Worm (Caenorhabditis elegans): Measurements from ENCODE around the gene C50D2.10.

Gene C50D2.10

ce11 chrII:60049-60448 lies 38.9 kb upstream of the C50D2.10 start:
- TF ChIP-seq mxl-1 (tag; optimal IDR thresholded peaks at IDR 0.05) = no peak
- TF ChIP-seq ccch-3 (GFP tag; optimal IDR thresholded peaks at IDR 0.05) = no peak
- no peak for TF ChIP-seq aptf-2 (GFP tag; conservative IDR thresholded peaks at IDR 0.05)
- no peak for TF ChIP-seq B0035.1 (tag; optimal IDR thresholded peaks at IDR 0.05)
- TF ChIP-seq sdz-38 (tag; optimal IDR thresholded peaks at IDR 0.05) = no peak
- no peak for TF ChIP-seq attf-5 (GFP tag; optimal IDR thresholded peaks at IDR 0.05)
- TF ChIP-seq snpc-1.3 (tag; optimal IDR thresholded peaks at IDR 0.05; ENCODE audit: insufficient read depth) = no peak
- TF ChIP-seq Y53G8AR.9 (GFP tag; conservative IDR thresholded peaks at IDR 0.05) = no peak
- TF ChIP-seq dox-1 (GFP tag; IDR thresholded peaks at IDR 0.05) = no peak
- TF ChIP-seq F22D6.2 (tag; optimal IDR thresholded peaks at IDR 0.05) = no peak
- TF ChIP-seq F37B4.10 (GFP tag; IDR thresholded peaks at IDR 0.05) = no peak
- TF ChIP-seq lir-1 (GFP tag; conservative IDR thresholded peaks at IDR 0.05) = no peak
- TF ChIP-seq dpl-1 (GFP tag; optimal IDR thresholded peaks at IDR 0.05) = no peak

ce11 chrII:61013-61412 lies 37.9 kb upstream of the C50D2.10 start, which contains the start of gene C23H3.2:
Gene C23H3.2, plus strand, starts transcription at chrII:61313.
- no peak for TF ChIP-seq snpc-1.3 (tag; optimal IDR thresholded peaks at IDR 0.05; ENCODE audit: insufficient read depth)

ce11 chrII:65484-65883 lies 33.5 kb upstream of the C50D2.10 start:
- no peak for TF ChIP-seq F33H1.4 (GFP tag; IDR thresholded peaks at IDR 0.05)
- peak; percentile 61 for TF ChIP-seq nhr-80 (tag; optimal IDR thresholded peaks at IDR 0.05)
- TF ChIP-seq ccch-3 (GFP tag; optimal IDR thresholded peaks at IDR 0.05) = no peak
- TF ChIP-seq bed-1 (GFP tag; IDR thresholded peaks at IDR 0.05) = no peak
- TF ChIP-seq attf-5 (GFP tag; optimal IDR thresholded peaks at IDR 0.05) = no peak
- no peak for TF ChIP-seq atf-7 (tag; optimal IDR thresholded peaks at IDR 0.05)

- TF ChIP-seq efl-1 (GFP tag; optimal IDR thresholded peaks at IDR 0.05) = peak; percentile 51
- TF ChIP-seq D2030.7 (GFP tag; IDR thresholded peaks at IDR 0.05) = peak; percentile 47; the same call in 1 of the 2 replicates
- peak; percentile 44; the same call in 1 of the 2 replicates for TF ChIP-seq dox-1 (GFP tag; IDR thresholded peaks at IDR 0.05)
- 0 out of 2 replicates have a peak, but pooled peaks have one; percentile 34 for TF ChIP-seq madf-3 (GFP tag; IDR thresholded peaks at IDR 0.05)
- no peak for TF ChIP-seq nhr-27 (tag; optimal IDR thresholded peaks at IDR 0.05)
- TF ChIP-seq attf-5 (GFP tag; optimal IDR thresholded peaks at IDR 0.05) = peak; percentile 34
- TF ChIP-seq hmg-1.2 (GFP tag; IDR thresholded peaks at IDR 0.05) = peak; percentile 71; the same call in 1 of the 2 replicates
- TF ChIP-seq ceh-27 (GFP tag; optimal IDR thresholded peaks at IDR 0.05) = peak; percentile 0
- peak; percentile 39; the same call in 1 of the 2 replicates for TF ChIP-seq madf-6 (GFP tag; IDR thresholded peaks at IDR 0.05)
- no peak for TF ChIP-seq Y56A3A.18 (GFP tag; IDR thresholded peaks at IDR 0.05)
- TF ChIP-seq ceh-100 (GFP tag; IDR thresholded peaks at IDR 0.05) = no peak
- no peak for TF ChIP-seq cebp-1 (GFP tag; IDR thresholded peaks at IDR 0.05)
- TF ChIP-seq cebp-1 (tag; optimal IDR thresholded peaks at IDR 0.05) = peak; percentile 38
- peak; percentile 3 for TF ChIP-seq nhr-80 (tag; optimal IDR thresholded peaks at IDR 0.05)
- TF ChIP-seq lin-26 (GFP tag; IDR thresholded peaks at IDR 0.05) = peak; percentile 67; the same call in 1 of the 2 replicates
- TF ChIP-seq pha-4 (tag; optimal IDR thresholded peaks at IDR 0.05) = no peak
Observed at ce11 chrII:66322-66721, 32.6 kb upstream of the C50D2.10 start.

ce11 chrII:67663-68062 lies 31.3 kb upstream of the C50D2.10 start:
- TF ChIP-seq K11D2.4 (GFP tag; IDR thresholded peaks at IDR 0.05) (no peak), ztf-6 (GFP tag; IDR thresholded peaks at IDR 0.05) (no peak), pbrm-1 (GFP tag; IDR thresholded peaks at IDR 0.05) (no peak), tbp1 (GFP tag; optimal IDR thresholded peaks at IDR 0.05) (no peak), hrde-1 (tag; optimal IDR thresholded peaks at IDR 0.05; ENCODE audit: borderline replicate concordance) (no peak), repo-1 (tag; optimal IDR thresholded peaks at IDR 0.05) (no peak), K12H6.12 (tag; optimal IDR thresholded peaks at IDR 0.05) (no peak), nhr-80 (tag; optimal IDR thresholded peaks at IDR 0.05) (no peak), Y56A3A.18 (GFP tag; IDR thresholded peaks at IDR 0.05) (no peak), lin-54 (GFP tag; optimal IDR thresholded peaks at IDR 0.05) (no peak), C06A6.2 (GFP tag; conservative IDR thresholded peaks at IDR 0.05) (no peak), madf-3 (GFP tag; IDR thresholded peaks at IDR 0.05) (no peak), madf-10 (tag; optimal IDR thresholded peaks at IDR 0.05) (no peak), Y79H2A.3 (GFP tag; conservative IDR thresholded peaks at IDR 0.05) (no peak)
